Worm (Caenorhabditis elegans) whole organism, L1 larva: ENCODE measurements around the gene F31E9.6.

ENCODE experiments used
- aha-1 ChIP-seq: fragments of 150-350 bp; optimal IDR thresholded peaks from 2 replicates; lab custom pipeline; 2014; ENCODE audit warnings: missing biosample characterization, missing genetic modification characterization
- ama-1 ChIP-seq: fragments of 150-350 bp; optimal IDR thresholded peaks from 2 replicates; lab custom pipeline; 2014
- ceh-90 ChIP-seq: sonication (generic microtip); optimal IDR thresholded peaks from 2 replicates; lab custom pipeline; 2016; ENCODE audit warnings: missing genetic modification characterization, missing compliant biosample characterization
- efl-1 ChIP-seq, 4 experiments: fragments of 150-350 bp; optimal IDR thresholded peaks in 3 of 4; peaks in 1 of 4; 1 replicate in 1 of 4; 2 replicates in 3 of 4; lab custom pipeline; 2014; ENCODE audit warnings: missing biosample characterization in 2 of 4, missing genetic modification characterization in 2 of 4, missing genetic modification reagents in 2 of 4
- nhr-85 ChIP-seq: sonication (generic microtip); peaks from one replicate; lab custom pipeline; 2016; ENCODE audit warnings: missing genetic modification characterization, inconsistent platforms, missing compliant biosample characterization
- nhr-90 ChIP-seq: sonication (generic microtip); optimal IDR thresholded peaks from 2 replicates; lab custom pipeline; 2016; ENCODE audit warnings: mild to moderate bottlenecking, missing genetic modification characterization, missing compliant biosample characterization; ENCODE audit not compliant: poor library complexity
- tbx-2 ChIP-seq: sonication (generic microtip); optimal IDR thresholded peaks from 2 replicates; lab custom pipeline; 2016; ENCODE audit warnings: missing genetic modification characterization, missing compliant biosample characterization

DNA sequence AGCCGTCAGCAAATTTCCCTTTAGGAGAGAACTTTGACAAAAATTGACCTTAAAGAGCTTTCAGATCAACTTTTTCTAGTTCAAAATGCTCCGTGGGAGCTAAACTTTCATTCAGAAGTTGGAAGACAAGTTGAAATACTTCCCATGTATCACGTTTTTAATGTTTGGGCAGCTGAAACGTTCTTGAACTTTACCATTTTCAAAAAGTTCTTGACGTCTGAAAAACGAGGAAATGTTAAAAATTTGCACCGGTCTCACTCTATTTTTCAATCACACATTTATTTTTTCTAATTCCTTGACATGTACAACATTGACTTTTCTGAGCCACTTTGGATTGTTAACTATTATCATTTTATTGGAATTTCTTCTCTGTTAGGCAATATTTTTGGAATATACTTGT, 12.2 kb downstream of the F31E9.6 start, which contains the start of gene sri-70:
- TF ChIP-seq tbx-2 (tag; lab: Kevin White, UChicago) (no peak), ceh-90 (tag; lab: Kevin White, UChicago) (no peak), aha-1 (tag; lab: Kevin White, UChicago) (no peak), nhr-90 (tag; lab: Kevin White, UChicago) (no peak), efl-1 (optimal IDR thresholded peaks at IDR 0.05; lab: Kevin White, UChicago) (no peak), efl-1 (GFP tag; optimal IDR thresholded peaks at IDR 0.05 in 1 of 2; lab: Kevin White, UChicago) (no peak), ama-1 (lab: Kevin White, UChicago) (no peak), nhr-85 (tag; lab: Kevin White, UChicago) (no peak)
